Fruit fly (Drosophila melanogaster): ENCODE results near the gene Mink.

Mink gene

DNA sequence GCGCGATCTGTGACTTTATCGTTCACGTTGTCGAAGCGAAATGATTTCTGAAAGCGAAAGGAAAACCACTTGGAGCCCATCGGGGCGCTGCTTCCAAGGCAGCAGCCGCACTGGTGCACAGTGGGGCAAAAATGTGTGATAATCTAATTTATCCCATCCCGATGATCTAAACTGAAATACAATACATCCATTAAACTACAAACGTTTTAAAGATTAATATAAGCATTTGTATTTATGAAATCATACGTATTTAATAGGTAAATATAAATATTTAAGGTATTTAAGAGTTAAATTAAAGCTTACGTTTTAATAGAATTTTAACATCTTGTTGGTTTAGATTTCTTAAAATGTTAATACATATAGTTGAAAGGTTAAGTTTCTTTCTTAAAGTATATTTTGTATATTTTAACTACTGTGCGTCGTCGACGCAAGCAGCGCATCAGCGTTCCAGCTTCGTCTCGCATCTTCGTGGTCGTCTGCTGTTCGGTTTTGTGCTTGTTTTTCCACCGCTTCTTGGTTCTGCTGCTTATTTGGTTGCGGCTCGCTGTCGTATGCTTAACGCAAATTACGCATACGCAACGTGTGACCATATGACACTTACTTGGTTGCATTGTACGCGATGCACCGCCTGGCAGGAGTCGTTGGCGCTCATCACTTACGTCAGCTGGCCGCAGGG lies 16.2 kb upstream of the Mink start, which contains the start of gene CG13643:
Gene CG13643, minus strand, starts transcription at position 46 of the 676 bp plus-strand sequence.
- TF ChIP-seq lola (GFP tag; optimal IDR thresholded peaks at IDR 0.05), result no peak
- TF ChIP-seq Abd-B (GFP tag; optimal IDR thresholded peaks at IDR 0.05), result no peak
- TF ChIP-seq Vsx2 (GFP tag; optimal IDR thresholded peaks at IDR 0.05; ENCODE audit: partially characterized antibody), result no peak
- no peak for TF ChIP-seq woc (GFP tag; optimal IDR thresholded peaks at IDR 0.05)
- no peak for TF ChIP-seq foxo (GFP tag; optimal IDR thresholded peaks at IDR 0.05)
- no peak for TF ChIP-seq rgr (GFP tag; optimal IDR thresholded peaks at IDR 0.05)
- TF ChIP-seq Dif (GFP tag; optimal IDR thresholded peaks at IDR 0.05; ENCODE audit: partially characterized antibody), result no peak
- no peak for TF ChIP-seq Rel (GFP tag; optimal IDR thresholded peaks at IDR 0.05)
- no peak for TF ChIP-seq Rel (tag; optimal IDR thresholded peaks at IDR 0.05)
- no peak for TF ChIP-seq jim (GFP tag; optimal IDR thresholded peaks at IDR 0.05)
- no peak for TF ChIP-seq Dfd (GFP tag; optimal IDR thresholded peaks at IDR 0.05)
- no peak for TF ChIP-seq Hr78 (GFP tag; optimal IDR thresholded peaks at IDR 0.05)
- no peak for TF ChIP-seq Mio (GFP tag; optimal IDR thresholded peaks at IDR 0.05)
- TF ChIP-seq HLH106 (tag; optimal IDR thresholded peaks at IDR 0.05), result no peak
- TF ChIP-seq sage (GFP tag; optimal IDR thresholded peaks at IDR 0.05), result no peak
- TF ChIP-seq br (GFP tag; optimal IDR thresholded peaks at IDR 0.05), result no peak
- no peak for TF ChIP-seq N (GFP tag; optimal IDR thresholded peaks at IDR 0.05)
- TF ChIP-seq Hnf4 (GFP tag; optimal IDR thresholded peaks at IDR 0.05), result no peak

DNA sequence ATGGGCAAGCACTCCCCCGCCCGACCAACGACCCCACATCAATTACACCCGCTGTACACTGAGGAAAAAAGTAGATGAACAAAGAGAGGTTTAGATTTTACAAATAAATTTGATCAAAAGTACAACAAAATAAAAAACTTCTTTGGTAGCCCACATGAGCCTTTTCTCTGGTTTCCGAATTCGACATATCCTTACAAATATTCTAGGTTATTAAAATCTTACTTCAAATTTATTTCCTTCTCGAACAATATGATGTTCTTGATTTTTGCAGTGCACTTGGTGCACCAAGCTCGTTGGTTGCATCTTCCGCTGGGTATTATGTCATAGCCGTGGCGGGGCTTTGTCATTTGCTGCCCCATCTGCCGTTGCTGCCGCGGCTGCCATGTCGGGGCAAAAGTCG lies 15.6 kb upstream of the Mink start:
- TF ChIP-seq psq (GFP tag; optimal IDR thresholded peaks at IDR 0.05) (no peak), jim (GFP tag; optimal IDR thresholded peaks at IDR 0.05) (no peak), h (GFP tag; optimal IDR thresholded peaks at IDR 0.05) (no peak), sv (GFP tag; optimal IDR thresholded peaks at IDR 0.05) (no peak), Myc (optimal IDR thresholded peaks at IDR 0.05) (no peak), HLH106 (tag; optimal IDR thresholded peaks at IDR 0.05) (no peak), fru (GFP tag; optimal IDR thresholded peaks at IDR 0.05) (no peak), dsf (GFP tag; optimal IDR thresholded peaks at IDR 0.05; ENCODE audit: borderline replicate concordance) (no peak), foxo (GFP tag; optimal IDR thresholded peaks at IDR 0.05) (no peak), Hnf4 (GFP tag; optimal IDR thresholded peaks at IDR 0.05) (no peak), dl (GFP tag; optimal IDR thresholded peaks at IDR 0.05; ENCODE audit: insufficient read depth in 1 of 2, partially characterized antibody in 2 of 2) (no peak), dmrt93B (GFP tag; optimal IDR thresholded peaks at IDR 0.05) (no peak), sage (GFP tag; optimal IDR thresholded peaks at IDR 0.05) (no peak), Rel (GFP tag; optimal IDR thresholded peaks at IDR 0.05) (no peak), Rel (tag; optimal IDR thresholded peaks at IDR 0.05) (no peak), Mio (GFP tag; optimal IDR thresholded peaks at IDR 0.05) (no peak)

DNA sequence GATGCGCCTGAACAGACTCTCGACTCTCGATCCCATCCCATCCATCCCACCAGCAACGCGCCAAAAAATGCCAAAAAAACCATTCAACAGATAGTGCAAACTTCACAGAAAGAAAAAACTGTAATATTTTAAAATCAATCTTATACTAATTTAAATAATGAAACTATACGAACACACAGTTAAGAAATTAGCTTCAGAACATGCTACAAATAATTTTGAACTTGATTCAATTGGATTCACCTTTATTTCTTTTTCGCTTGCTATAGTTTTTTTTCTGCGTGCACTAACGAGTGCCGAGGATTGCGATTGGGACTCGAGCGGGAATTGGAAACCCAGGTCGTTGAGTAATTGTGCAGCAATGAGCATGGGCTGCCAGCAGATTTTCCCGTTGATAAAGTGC lies 14.2 kb upstream of the Mink start:
- TF ChIP-seq pan (optimal IDR thresholded peaks at IDR 0.05) (no peak), OdsH (GFP tag; optimal IDR thresholded peaks at IDR 0.05) (no peak), CG9705 (GFP tag; optimal IDR thresholded peaks at IDR 0.05) (no peak), ey (GFP tag; optimal IDR thresholded peaks at IDR 0.05) (no peak), CrebA (GFP tag; optimal IDR thresholded peaks at IDR 0.05; ENCODE audit: borderline replicate concordance) (no peak), fru (GFP tag; optimal IDR thresholded peaks at IDR 0.05) (no peak), Abd-B (GFP tag; optimal IDR thresholded peaks at IDR 0.05) (no peak), Dif (GFP tag; optimal IDR thresholded peaks at IDR 0.05; ENCODE audit: partially characterized antibody) (no peak), Mio (GFP tag; optimal IDR thresholded peaks at IDR 0.05) (no peak)

DNA sequence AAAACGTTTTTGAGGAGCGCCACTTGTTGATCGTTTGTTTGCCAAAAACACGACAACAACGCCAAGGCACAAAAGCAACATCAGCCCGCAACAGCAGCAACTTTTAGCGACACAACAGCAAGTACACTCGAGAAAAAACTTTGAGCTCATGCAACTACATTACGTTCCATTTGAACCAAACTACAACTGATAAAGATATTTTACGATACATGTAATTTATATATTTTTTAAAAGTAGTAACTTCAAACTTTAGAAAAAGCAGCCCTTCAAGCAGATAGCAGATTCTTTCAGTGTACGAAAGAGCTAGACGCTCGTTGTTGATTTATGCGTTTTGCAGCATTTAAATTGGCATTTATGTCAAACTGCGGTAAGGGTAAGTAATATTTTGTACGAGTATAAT lies 12.2 kb upstream of the Mink start:
- TF ChIP-seq Hr78 (GFP tag; optimal IDR thresholded peaks at IDR 0.05) (no peak), sage (GFP tag; optimal IDR thresholded peaks at IDR 0.05) (no peak), lola (GFP tag; optimal IDR thresholded peaks at IDR 0.05) (no peak), Dif (GFP tag; optimal IDR thresholded peaks at IDR 0.05; ENCODE audit: partially characterized antibody) (no peak), Myc (optimal IDR thresholded peaks at IDR 0.05) (no peak), h (GFP tag; optimal IDR thresholded peaks at IDR 0.05) (no peak), Sp1 (GFP tag; optimal IDR thresholded peaks at IDR 0.05) (no peak), N (GFP tag; optimal IDR thresholded peaks at IDR 0.05) (no peak), jim (GFP tag; optimal IDR thresholded peaks at IDR 0.05) (no peak)

Data from whole organism, wandering third instar larva.